Fruit fly (Drosophila melanogaster): ENCODE data around the gene CG8750.

Gene CG8750

DNA sequence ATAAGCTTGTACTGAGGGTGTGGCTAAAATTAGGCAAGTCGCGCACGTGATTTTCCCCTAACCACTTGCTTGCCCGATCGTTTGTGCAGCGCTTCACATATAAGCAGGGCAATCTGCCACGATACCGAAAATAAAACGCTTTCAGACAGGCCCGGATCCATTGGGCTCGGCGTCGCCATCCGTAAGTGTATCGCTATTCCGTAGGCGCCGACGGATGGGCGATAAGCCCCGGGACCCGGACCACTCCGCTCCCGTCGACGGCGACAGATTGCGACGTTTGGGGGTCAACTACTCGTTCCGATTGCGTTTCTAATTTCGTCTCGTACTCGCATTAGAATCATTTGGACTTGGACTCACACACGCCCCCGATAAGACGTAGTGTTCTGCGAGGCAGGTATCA lies 19.6 kb upstream of the CG8750 start (continued):
- TF ChIP-seq ase (GFP tag; IDR thresholded peaks at IDR 0.05) (peak; percentile 91), Asciz (GFP tag; optimal IDR thresholded peaks at IDR 0.05) (no peak), vvl (GFP tag; IDR thresholded peaks at IDR 0.05) (peak; percentile 90), Lim3 (GFP tag; IDR thresholded peaks at IDR 0.05) (peak; percentile 73), Blimp-1 (GFP tag; optimal IDR thresholded peaks at IDR 0.05) (no peak), CG1647 (GFP tag; optimal IDR thresholded peaks at IDR 0.05) (peak; percentile 4), salm (tag; optimal IDR thresholded peaks at IDR 0.05) (no peak), D19A (tag; optimal IDR thresholded peaks at IDR 0.05) (no peak), CTCF (GFP tag; optimal IDR thresholded peaks at IDR 0.05) (no peak), CG12391 (tag; optimal IDR thresholded peaks at IDR 0.05) (peak; percentile 72), CG34422 (GFP tag; IDR thresholded peaks at IDR 0.05) (no peak), CG7271 (tag; optimal IDR thresholded peaks at IDR 0.05) (no peak), CG7928 (GFP tag; optimal IDR thresholded peaks at IDR 0.05) (no peak), CG6654 (GFP tag; optimal IDR thresholded peaks at IDR 0.05) (no peak), zen2 (GFP tag; IDR thresholded peaks at IDR 0.05; ENCODE audit: partially characterized antibody) (no peak), ato (GFP tag; IDR thresholded peaks at IDR 0.05; ENCODE audit: partially characterized antibody) (0 out of 2 replicates have a peak, but pooled peaks have one; percentile 22), vnd (GFP tag; IDR thresholded peaks at IDR 0.05; ENCODE audit: partially characterized antibody) (no peak), CG4404 (GFP tag; IDR thresholded peaks at IDR 0.05) (no peak), CG13894 (tag; optimal IDR thresholded peaks at IDR 0.05) (no peak), onecut (GFP tag; IDR thresholded peaks at IDR 0.05) (peak; percentile 66), Oaz (GFP tag; IDR thresholded peaks at IDR 0.05) (peak; percentile 84), zfh1 (GFP tag; IDR thresholded peaks at IDR 0.05) (peak; percentile 92), CG1603 (tag; optimal IDR thresholded peaks at IDR 0.05) (peak; percentile 91), CG11456 (GFP tag; IDR thresholded peaks at IDR 0.05) (peak; percentile 99), grn (GFP tag; optimal IDR thresholded peaks at IDR 0.05) (peak; percentile 22), al (GFP tag; IDR thresholded peaks at IDR 0.05) (peak; percentile 57; the same call in 1 of the 2 replicates), CG14860 (GFP tag; IDR thresholded peaks at IDR 0.05; ENCODE audit: partially characterized antibody) (0 out of 3 replicates have a peak, but pooled peaks have one; percentile 41), luna (GFP tag; optimal IDR thresholded peaks at IDR 0.05) (peak; percentile 73), exex (tag; optimal IDR thresholded peaks at IDR 0.05) (peak; percentile 85), pum (GFP tag; optimal IDR thresholded peaks at IDR 0.05) (peak; percentile 87), Dp (GFP tag; optimal IDR thresholded peaks at IDR 0.05) (no peak), CG2889 (GFP tag; IDR thresholded peaks at IDR 0.05) (no peak; the same call in 1 of the 3 replicates), fd102C (GFP tag; optimal IDR thresholded peaks at IDR 0.05) (no peak), Spps (tag; optimal IDR thresholded peaks at IDR 0.05) (no peak), CG6765 (GFP tag; optimal IDR thresholded peaks at IDR 0.05) (no peak), CG31224 (GFP tag; IDR thresholded peaks at IDR 0.05) (peak; percentile 72), Taf1 (GFP tag; IDR thresholded peaks at IDR 0.05) (peak; percentile 58), schlank (tag; optimal IDR thresholded peaks at IDR 0.05) (peak; percentile 78), Dad (GFP tag; optimal IDR thresholded peaks at IDR 0.05) (peak; percentile 88), ATbp (GFP tag; optimal IDR thresholded peaks at IDR 0.05) (peak; percentile 56), sd (tag; optimal IDR thresholded peaks at IDR 0.05) (peak; percentile 85), Med (GFP tag) (peak; percentile 99), Oli (tag; optimal IDR thresholded peaks at IDR 0.05) (peak; percentile 77), pho (GFP tag; optimal IDR thresholded peaks at IDR 0.05) (peak; percentile 71), CG33557 (GFP tag; optimal IDR thresholded peaks at IDR 0.05) (peak; percentile 12), dysf (GFP tag; IDR thresholded peaks at IDR 0.05) (peak; percentile 90), Dek (tag; optimal IDR thresholded peaks at IDR 0.05) (peak; percentile 83), CG31365 (tag; optimal IDR thresholded peaks at IDR 0.05) (peak; percentile 36), BEAF-32 (GFP tag; optimal IDR thresholded peaks at IDR 0.05) (no peak), ems (GFP tag; optimal IDR thresholded peaks at IDR 0.05) (peak; percentile 89), Hsf (GFP tag; optimal IDR thresholded peaks at IDR 0.05) (peak; percentile 89)

Data from whole organism, embryonic.